Worm (Caenorhabditis elegans): ENCODE results near the gene F58D2.3.

ce11 chrIV:13179295-13179694 is 1.3 kb downstream of the F58D2.3 start, which contains the start of gene lev-1:
- no peak for TF ChIP-seq nhr-23 (tag; optimal IDR thresholded peaks at IDR 0.05)
- no peak for TF ChIP-seq daf-12 (tag; optimal IDR thresholded peaks at IDR 0.05)
- TF ChIP-seq lin-15B (tag; optimal IDR thresholded peaks at IDR 0.05), result no peak
- TF ChIP-seq nhr-77 (tag; optimal IDR thresholded peaks at IDR 0.05), result no peak
- no peak for TF ChIP-seq ztf-4 (tag; optimal IDR thresholded peaks at IDR 0.05)
- TF ChIP-seq R02D3.7 (tag; optimal IDR thresholded peaks at IDR 0.05), result no peak
